Worm (Caenorhabditis elegans) whole organism, L4 larva: ENCODE measurements around the gene R107.5.
"Not testable (repeated sequence)": the region's sequence is repeated elsewhere in the genome, so short reads cannot be mapped to it uniquely, and the experiment has no call there.

Experiments used
- D1046.2 ChIP-seq: fragments of 200-800 bp; sonication (Bioruptor generic); IDR thresholded peaks from 2 replicates; pipeline ENCODE4 v1.3.6; 2022; ENCODE audit warnings: missing genetic modification characterization, missing compliant biosample characterization
- F37D6.2 ChIP-seq: sonication (generic microtip); optimal IDR thresholded peaks from 2 replicates; lab custom pipeline; 2016; ENCODE audit warnings: mild to moderate bottlenecking, missing genetic modification characterization, missing compliant biosample characterization
- R02D3.7 ChIP-seq: fragments of 150-350 bp; sonication (generic microtip); optimal IDR thresholded peaks from 3 replicates; lab custom pipeline; 2014; ENCODE audit warnings: missing biosample characterization, missing genetic modification characterization
- T20F7.1 ChIP-seq: fragments of 200-800 bp; sonication (Bioruptor generic); optimal IDR thresholded peaks from 2 replicates; lab custom pipeline; 2018; ENCODE audit warnings: mild to moderate bottlenecking, missing genetic modification characterization, missing compliant biosample characterization
- Y48G9A.11 ChIP-seq: fragments of 200-800 bp; sonication (Bioruptor generic); IDR thresholded peaks from 2 replicates; pipeline ENCODE4 v1.3.6; 2022; ENCODE audit warnings: missing genetic modification reagents, missing genetic modification characterization, missing compliant biosample characterization
- Y5F2A.4 ChIP-seq: fragments of 200-800 bp; sonication (Bioruptor generic); optimal IDR thresholded peaks from 2 replicates; lab custom pipeline; 2018; ENCODE audit warnings: mild to moderate bottlenecking, missing genetic modification characterization, missing compliant biosample characterization
- aha-1 ChIP-seq: fragments of 150-350 bp; peaks from one replicate; lab custom pipeline; 2014; ENCODE audit warnings: missing biosample characterization, missing genetic modification characterization
- aly-2 ChIP-seq: sonication (generic microtip); optimal IDR thresholded peaks from 2 replicates; lab custom pipeline; 2018; ENCODE audit warnings: missing biosample characterization, missing genetic modification characterization
- ama-1 ChIP-seq: fragments of 150-350 bp; optimal IDR thresholded peaks from 2 replicates; lab custom pipeline; 2014; ENCODE audit warnings: inconsistent platforms, mixed read lengths
- attf-4 ChIP-seq: sonication (generic microtip); optimal IDR thresholded peaks from 3 replicates; lab custom pipeline; 2017; ENCODE audit warnings: missing biosample characterization, missing genetic modification characterization
- cey-2 ChIP-seq: sonication (generic microtip); optimal IDR thresholded peaks from 3 replicates; lab custom pipeline; 2017; ENCODE audit warnings: missing genetic modification characterization, mild to moderate bottlenecking, missing compliant biosample characterization, antibody characterized with exemption, borderline replicate concordance; ENCODE audit not compliant: insufficient read depth
- daf-12 ChIP-seq: fragments of 150-350 bp; optimal IDR thresholded peaks from 2 replicates; lab custom pipeline; 2014; ENCODE audit warnings: missing biosample characterization, missing genetic modification reagents, missing genetic modification characterization
- daf-16 ChIP-seq, 3 experiments: sonication (generic microtip); optimal IDR thresholded peaks; 2 replicates each; lab custom pipeline; 2016 to 2017; ENCODE audit warnings: missing genetic modification characterization in 3 of 3, missing genetic modification reagents in 3 of 3, mild to moderate bottlenecking in 2 of 3, missing compliant biosample characterization in 2 of 3, missing biosample characterization in 1 of 3, moderate library complexity in 1 of 3
- dmd-8 ChIP-seq: fragments of 200-800 bp; sonication (Bioruptor generic); IDR thresholded peaks from 2 replicates; pipeline ENCODE4 v1.3.6; 2022; ENCODE audit warnings: missing genetic modification characterization, missing compliant biosample characterization
- dmd-9 ChIP-seq: fragments of 200-800 bp; sonication (Bioruptor generic); IDR thresholded peaks from 2 replicates; pipeline ENCODE4 v1.3.6; 2022; ENCODE audit warnings: missing genetic modification reagents, missing genetic modification characterization, missing compliant biosample characterization
- duxl-1 ChIP-seq: sonication (generic microtip); optimal IDR thresholded peaks from 2 replicates; lab custom pipeline; 2016; ENCODE audit warnings: mild to moderate bottlenecking, missing genetic modification characterization, moderate library complexity, missing compliant biosample characterization; ENCODE audit not compliant: poor library complexity
- dve-1 ChIP-seq: sonication (generic microtip); optimal IDR thresholded peaks from 2 replicates; lab custom pipeline; 2017; ENCODE audit warnings: antibody characterized with exemption, mild to moderate bottlenecking, missing genetic modification characterization, missing compliant biosample characterization; ENCODE audit not compliant: insufficient read depth
- egl-27 ChIP-seq: sonication (generic microtip); optimal IDR thresholded peaks from 3 replicates; lab custom pipeline; 2017; ENCODE audit warnings: missing biosample characterization, missing genetic modification reagents, missing genetic modification characterization
- fkh-10 ChIP-seq: fragments of 150-350 bp; optimal IDR thresholded peaks from 2 replicates; lab custom pipeline; 2014; ENCODE audit warnings: missing biosample characterization, missing genetic modification reagents, missing genetic modification characterization
- hlh-11 ChIP-seq: fragments of 200-800 bp; sonication (Bioruptor generic); optimal IDR thresholded peaks from 2 replicates; lab custom pipeline; 2018; ENCODE audit warnings: mild to moderate bottlenecking, missing genetic modification characterization, missing compliant biosample characterization
- hlh-30 ChIP-seq: sonication (generic microtip); optimal IDR thresholded peaks from 2 replicates; lab custom pipeline; 2017; ENCODE audit warnings: antibody characterized with exemption, mild to moderate bottlenecking, missing genetic modification characterization, missing compliant biosample characterization; ENCODE audit not compliant: insufficient read depth
- jun-1 ChIP-seq: fragments of 150-350 bp; optimal IDR thresholded peaks from 2 replicates; lab custom pipeline; 2014; ENCODE audit warnings: missing biosample characterization, missing genetic modification reagents, missing genetic modification characterization
- lsy-2 ChIP-seq, 2 experiments: fragments of 150-350 bp in 1 of 2; sonication (generic microtip) in 1 of 2; optimal IDR thresholded peaks; 2 replicates each; lab custom pipeline; 2014 to 2017; ENCODE audit warnings: missing biosample characterization in 2 of 2, missing genetic modification characterization in 2 of 2
- madf-9 ChIP-seq: fragments of 200-800 bp; sonication (Bioruptor generic); conservative IDR thresholded peaks from 2 replicates; pipeline ENCODE4 v1.3.6; 2022; ENCODE audit warnings: missing genetic modification reagents, missing genetic modification characterization, missing compliant biosample characterization
- mdl-1 ChIP-seq, 2 experiments: fragments of 150-350 bp in 1 of 2; sonication (generic microtip) in 1 of 2; optimal IDR thresholded peaks; 2 replicates each; lab custom pipeline; 2014 to 2017; ENCODE audit warnings: missing biosample characterization in 2 of 2, missing genetic modification characterization in 2 of 2
- mep-1 ChIP-seq: fragments of 150-350 bp; sonication (generic microtip); optimal IDR thresholded peaks from 3 replicates; lab custom pipeline; 2014; ENCODE audit warnings: missing biosample characterization, missing genetic modification characterization
- mes-2 ChIP-seq: sonication (generic microtip); optimal IDR thresholded peaks from 2 replicates; lab custom pipeline; 2016; ENCODE audit warnings: missing genotype, mild to moderate bottlenecking, missing genetic modification characterization, missing compliant biosample characterization; ENCODE audit not compliant: poor library complexity, severe bottlenecking
- mxl-3 ChIP-seq: fragments of 200-800 bp; sonication (Bioruptor generic); optimal IDR thresholded peaks from 2 replicates; lab custom pipeline; 2018; ENCODE audit warnings: mild to moderate bottlenecking, missing genetic modification characterization, missing compliant biosample characterization
- nhr-237 ChIP-seq: sonication (generic microtip); optimal IDR thresholded peaks from 2 replicates; lab custom pipeline; 2017; ENCODE audit warnings: missing biosample characterization, missing genetic modification characterization
- nhr-28 ChIP-seq: fragments of 150-350 bp; optimal IDR thresholded peaks from 2 replicates; lab custom pipeline; 2014; ENCODE audit warnings: missing biosample characterization, missing genetic modification characterization
- nhr-41 ChIP-seq: fragments of 200-800 bp; sonication (Bioruptor generic); IDR thresholded peaks from 2 replicates; pipeline ENCODE4 v1.3.6; 2022; ENCODE audit warnings: missing genetic modification reagents, missing genetic modification characterization, missing compliant biosample characterization
- nhr-48 ChIP-seq: sonication (generic microtip); optimal IDR thresholded peaks from 2 replicates; lab custom pipeline; 2016; ENCODE audit warnings: mild to moderate bottlenecking, missing genetic modification characterization, missing compliant biosample characterization
- nhr-6 ChIP-seq: fragments of 150-350 bp; optimal IDR thresholded peaks from 2 replicates; lab custom pipeline; 2014; ENCODE audit warnings: missing biosample characterization, missing genetic modification characterization
- pha-4 ChIP-seq, 2 experiments: fragments of 150-350 bp in 1 of 2; fragments of 200-800 bp in 1 of 2; sonication (Bioruptor generic) in 1 of 2; IDR thresholded peaks in 1 of 2; optimal IDR thresholded peaks in 1 of 2; 2 replicates each; pipeline versions ENCODE4 v1.3.6 to Lab custom; 2014 to 2022; ENCODE audit warnings: missing genetic modification characterization in 2 of 2, missing genetic modification reagents in 2 of 2, missing biosample characterization in 1 of 2, missing compliant biosample characterization in 1 of 2
- php-3 ChIP-seq: fragments of 200-800 bp; sonication (Bioruptor generic); IDR thresholded peaks from 2 replicates; pipeline ENCODE4 v1.3.6; 2022; ENCODE audit warnings: missing genetic modification reagents, missing genetic modification characterization, missing compliant biosample characterization
- pqm-1 ChIP-seq: sonication (generic microtip); optimal IDR thresholded peaks from 2 replicates; lab custom pipeline; 2017; ENCODE audit warnings: missing biosample characterization, missing genetic modification characterization
- rbr-2 ChIP-seq: sonication (generic microtip); optimal IDR thresholded peaks from 2 replicates; lab custom pipeline; 2016; ENCODE audit warnings: missing genotype, missing genetic modification characterization, missing compliant biosample characterization
- snpc-4 ChIP-seq: fragments of 150-350 bp; optimal IDR thresholded peaks from 2 replicates; lab custom pipeline; 2014; ENCODE audit warnings: missing biosample characterization, missing genetic modification characterization
- spr-3 ChIP-seq: fragments of 200-800 bp; sonication (Bioruptor generic); optimal IDR thresholded peaks from 2 replicates; lab custom pipeline; 2018; ENCODE audit warnings: mild to moderate bottlenecking, missing genetic modification characterization, missing compliant biosample characterization
- tag-97 ChIP-seq: fragments of 200-800 bp; sonication (Bioruptor generic); IDR thresholded peaks from 2 replicates; pipeline ENCODE4 v1.3.6; 2022; ENCODE audit warnings: missing genetic modification characterization, missing compliant biosample characterization
- unc-62 ChIP-seq, 3 experiments: fragments of 150-350 bp in 1 of 3; sonication (generic microtip); optimal IDR thresholded peaks in 2 of 3; peaks in 1 of 3; 1 replicate in 1 of 3; 2 replicates in 2 of 3; lab custom pipeline; 2014 to 2017; ENCODE audit warnings: missing biosample characterization in 3 of 3, missing genetic modification characterization in 3 of 3, missing genetic modification reagents in 3 of 3, missing genotype in 1 of 3
- ztf-11 ChIP-seq: fragments of 150-350 bp; optimal IDR thresholded peaks from 2 replicates; lab custom pipeline; 2014; ENCODE audit warnings: missing biosample characterization, missing genetic modification characterization

R107.5 gene

DNA sequence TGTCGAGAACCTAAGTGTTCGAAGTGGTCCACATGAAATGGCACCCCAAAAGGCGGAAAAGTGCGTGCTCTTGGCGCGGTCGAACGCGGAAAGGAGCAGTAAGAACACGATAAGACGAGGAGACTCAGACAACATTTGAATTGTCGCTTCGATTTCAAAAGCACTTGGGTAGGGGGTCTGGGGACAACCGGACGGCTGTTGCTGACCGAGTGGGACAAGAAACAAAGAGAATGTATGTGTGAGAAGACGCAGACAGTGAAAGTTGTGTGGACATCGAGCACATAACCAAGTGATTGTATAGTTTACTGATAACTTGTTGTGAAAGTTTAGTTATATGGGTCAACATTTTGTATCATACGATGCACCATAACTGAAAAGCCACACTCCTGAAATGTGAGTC lies 46.4 kb downstream of the R107.5 start:
- TF ChIP-seq snpc-4 (tag; lab: Kevin White, UChicago) (no peak), Y48G9A.11 (GFP tag; lab: Robert Waterston, UW) (no peak), duxl-1 (tag; lab: Kevin White, UChicago) (no peak), aly-2 (no peak), egl-27 (tag; lab: Kevin White, UChicago) (no peak), dmd-9 (GFP tag; lab: Robert Waterston, UW) (no peak), hlh-11 (tag; lab: Kevin White, UChicago) (peak; percentile 83), nhr-41 (GFP tag; lab: Robert Waterston, UW) (no peak), lsy-2 (tag; optimal IDR thresholded peaks at IDR 0.05; lab: Kevin White, UChicago) (no peak), php-3 (GFP tag; lab: Robert Waterston, UW) (no peak), aha-1 (tag; lab: Kevin White, UChicago) (peak; percentile 71), nhr-48 (no peak), dmd-8 (GFP tag; lab: Robert Waterston, UW) (no peak), jun-1 (no peak), mxl-3 (GFP tag; lab: Kevin White, UChicago) (peak; percentile 27), rbr-2 (peak; percentile 4), mes-2 (tag; lab: Kevin White, UChicago) (peak; percentile 51), pha-4 (GFP tag; IDR thresholded peaks at IDR 0.05; lab: Robert Waterston, UW) (no peak), pha-4 (tag; optimal IDR thresholded peaks at IDR 0.05; lab: Kevin White, UChicago) (peak; percentile 6), mep-1 (peak; percentile 20), pqm-1 (peak; percentile 17), D1046.2 (no peak), attf-4 (no peak), R02D3.7 (no peak), hlh-30 (tag; lab: Kevin White, UChicago) (peak; percentile 39), ama-1 (lab: Kevin White, UChicago) (no peak), tag-97 (no peak), madf-9 (GFP tag; lab: Robert Waterston, UW) (peak; percentile 63; the same call in 1 of the 2 replicates), daf-16 (GFP tag; optimal IDR thresholded peaks at IDR 0.05; lab: Kevin White, UChicago) (no peak), daf-16 (tag; optimal IDR thresholded peaks at IDR 0.05; lab: Kevin White, UChicago) (peak; percentile 79), Y5F2A.4 (GFP tag; lab: Kevin White, UChicago) (no peak), fkh-10 (GFP tag; lab: Kevin White, UChicago) (no peak), dve-1 (tag; lab: Kevin White, UChicago) (peak; percentile 48), cey-2 (no peak), nhr-6 (no peak), daf-12 (no peak), T20F7.1 (GFP tag; lab: Kevin White, UChicago) (no peak), spr-3 (GFP tag; lab: Kevin White, UChicago) (no peak), F37D6.2 (tag; lab: Kevin White, UChicago) (no peak), nhr-237 (tag; lab: Kevin White, UChicago) (no peak), mdl-1 (tag; optimal IDR thresholded peaks at IDR 0.05; lab: Kevin White, UChicago) (peak in 1 of 2 experiments; percentile 12), ztf-11 (tag; lab: Kevin White, UChicago) (no peak), nhr-28 (tag; lab: Kevin White, UChicago) (peak; percentile 60)

DNA sequence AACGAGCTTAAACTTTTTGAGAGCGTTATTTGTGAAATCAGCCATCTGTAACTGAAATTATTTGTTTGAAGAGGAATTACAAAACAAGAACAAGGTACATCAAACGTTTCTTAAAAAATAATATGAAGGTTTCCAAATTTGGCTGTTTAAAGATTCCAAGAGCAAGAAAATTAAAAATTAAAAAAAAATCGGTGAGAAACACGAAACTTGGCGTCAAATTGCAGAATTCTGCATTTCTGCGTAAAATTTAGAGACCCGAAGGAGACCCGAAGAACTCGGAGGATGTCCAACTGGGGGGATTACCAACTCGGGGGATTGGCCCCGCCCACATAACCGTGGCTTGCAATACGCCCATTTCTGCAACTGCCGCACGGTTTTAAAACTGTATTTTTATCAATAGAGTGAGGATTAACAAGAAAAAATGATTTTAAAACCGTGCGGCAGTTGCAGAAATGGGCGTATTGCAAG lies 47.7 kb downstream of the R107.5 start, which contains the start of gene rab-6.1:
rab-6.1 (minus strand) TSS at position 51 of the 468 bp plus-strand sequence.
- TF ChIP-seq cey-2; unc-62 (GFP tag; optimal IDR thresholded peaks at IDR 0.05 in 1 of 2; lab: Kevin White, UChicago); unc-62 (tag; optimal IDR thresholded peaks at IDR 0.05; lab: Kevin White, UChicago); daf-12: not testable (repeated sequence)
